Fruit fly (Drosophila melanogaster): ENCODE data around the gene CG10467.

DNA sequence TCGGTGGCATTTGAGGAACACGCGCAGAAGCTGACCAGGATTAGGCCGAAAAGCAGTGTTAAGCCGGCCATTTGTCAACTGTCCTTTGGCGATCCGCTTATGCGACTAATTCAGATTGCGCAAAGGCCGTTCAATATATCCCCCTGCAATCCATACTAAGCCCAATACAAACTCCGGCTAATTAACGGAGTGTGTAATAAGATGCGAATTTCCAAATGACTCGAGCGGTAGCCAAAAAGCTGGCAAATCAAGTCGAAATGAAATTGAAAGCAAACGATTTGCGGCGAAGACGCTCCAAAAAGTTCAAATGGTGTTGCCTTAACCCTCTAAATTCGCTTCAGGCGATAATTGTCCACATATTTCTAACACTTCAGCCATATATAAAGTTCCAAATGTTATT, 47.8 kb upstream of the CG10467 start, which contains the start of gene Cpr65Aw:
- TF ChIP-seq h (GFP tag; optimal IDR thresholded peaks at IDR 0.05) (no peak), usp (GFP tag; optimal IDR thresholded peaks at IDR 0.05) (no peak), lola (GFP tag; optimal IDR thresholded peaks at IDR 0.05) (no peak), ey (GFP tag; optimal IDR thresholded peaks at IDR 0.05) (no peak), Hr78 (GFP tag; optimal IDR thresholded peaks at IDR 0.05) (no peak), Jra (GFP tag; optimal IDR thresholded peaks at IDR 0.05) (no peak), OdsH (GFP tag; optimal IDR thresholded peaks at IDR 0.05) (no peak), foxo (GFP tag; optimal IDR thresholded peaks at IDR 0.05) (no peak), Mio (GFP tag; optimal IDR thresholded peaks at IDR 0.05) (no peak), sage (GFP tag; optimal IDR thresholded peaks at IDR 0.05) (no peak), dsf (GFP tag; optimal IDR thresholded peaks at IDR 0.05; ENCODE audit: borderline replicate concordance) (no peak), pan (optimal IDR thresholded peaks at IDR 0.05) (no peak)
